Fruit fly (Drosophila melanogaster) whole organism, prepupa: ENCODE measurements around the gene Arpc4.

Source experiments
- CG11902 ChIP-seq: fragments of 200-800 bp; sonication (Bioruptor generic); optimal IDR thresholded peaks from 3 replicates; lab custom pipeline; 2016; ENCODE audit warnings: missing biosample characterization, missing genetic modification characterization
- CG34406 ChIP-seq: fragments of 200-800 bp; sonication (Bioruptor generic); optimal IDR thresholded peaks from 3 replicates; lab custom pipeline; 2016; ENCODE audit warnings: missing biosample characterization, missing genetic modification characterization
- CG6854 ChIP-seq: fragments of 200-800 bp; sonication (Bioruptor generic); optimal IDR thresholded peaks from 2 replicates; lab custom pipeline; 2017; ENCODE audit warnings: missing biosample characterization, mild to moderate bottlenecking, missing genetic modification characterization
- CG8319 ChIP-seq: fragments of 200-800 bp; sonication (Bioruptor generic); optimal IDR thresholded peaks from 3 replicates; lab custom pipeline; 2016; ENCODE audit warnings: missing biosample characterization, missing genetic modification characterization
- Eip75B ChIP-seq: fragments of 200-800 bp; sonication (Bioruptor generic); optimal IDR thresholded peaks from 3 replicates; lab custom pipeline; 2016; ENCODE audit warnings: missing biosample characterization, missing genetic modification characterization
- Hr39 ChIP-seq: fragments of 200-800 bp; sonication (Bioruptor generic); optimal IDR thresholded peaks from 2 replicates; lab custom pipeline; 2016; ENCODE audit warnings: missing biosample characterization, missing genetic modification characterization
- Sox15 ChIP-seq: fragments of 200-800 bp; sonication (Bioruptor generic); optimal IDR thresholded peaks from 3 replicates; lab custom pipeline; 2016; ENCODE audit warnings: missing biosample characterization, missing genetic modification characterization
- cyc ChIP-seq: fragments of 200-800 bp; sonication (Bioruptor generic); optimal IDR thresholded peaks from 3 replicates; lab custom pipeline; 2016; ENCODE audit warnings: missing biosample characterization, missing genetic modification characterization
- net ChIP-seq: fragments of 200-800 bp; sonication (Bioruptor generic); optimal IDR thresholded peaks from 3 replicates; lab custom pipeline; 2016; ENCODE audit warnings: missing biosample characterization, missing genetic modification characterization
- pdm3 ChIP-seq: fragments of 200-800 bp; sonication (Bioruptor generic); optimal IDR thresholded peaks from 3 replicates; lab custom pipeline; 2016; ENCODE audit warnings: missing biosample characterization, missing genetic modification characterization
- ss ChIP-seq, 2 experiments: fragments of 200-800 bp; sonication (Bioruptor generic); optimal IDR thresholded peaks; 2 replicates in 1 of 2; 3 replicates in 1 of 2; lab custom pipeline; 2017 to 2018; ENCODE audit warnings: mild to moderate bottlenecking in 2 of 2, missing biosample characterization in 2 of 2, missing genetic modification characterization in 2 of 2, moderate library complexity in 1 of 2

dm6 chr2L:6160100-6160499 lies 35.2 kb downstream of the Arpc4 start, which contains the start of gene CG13989:
- TF ChIP-seq ss (GFP tag; optimal IDR thresholded peaks at IDR 0.05; lab: Kevin White, UChicago): no peak
- TF ChIP-seq Eip75B (GFP tag; lab: Kevin White, UChicago): no peak
- no peak for TF ChIP-seq CG34406
- no peak for TF ChIP-seq pdm3 (GFP tag; lab: Kevin White, UChicago)
- TF ChIP-seq CG8319 (GFP tag; lab: Kevin White, UChicago): no peak
- no peak for TF ChIP-seq cyc (GFP tag; lab: Kevin White, UChicago)
- TF ChIP-seq Sox15 (GFP tag; lab: Kevin White, UChicago): no peak
- no peak for TF ChIP-seq CG6854 (GFP tag; lab: Kevin White, UChicago)
- TF ChIP-seq Hr39 (GFP tag; lab: Kevin White, UChicago): no peak
- no peak for TF ChIP-seq CG11902 (GFP tag; lab: Kevin White, UChicago)
- no peak for TF ChIP-seq net (GFP tag; lab: Kevin White, UChicago)
